Worm (Caenorhabditis elegans) whole organism, dauer: ENCODE measurements around the gene rnf-5.

ENCODE experiments used
- unc-62 ChIP-seq: sonication (generic microtip); optimal IDR thresholded peaks from 2 replicates; lab custom pipeline; 2017; ENCODE audit warnings: missing biosample characterization, missing genetic modification reagents, missing genetic modification characterization

Gene rnf-5

DNA sequence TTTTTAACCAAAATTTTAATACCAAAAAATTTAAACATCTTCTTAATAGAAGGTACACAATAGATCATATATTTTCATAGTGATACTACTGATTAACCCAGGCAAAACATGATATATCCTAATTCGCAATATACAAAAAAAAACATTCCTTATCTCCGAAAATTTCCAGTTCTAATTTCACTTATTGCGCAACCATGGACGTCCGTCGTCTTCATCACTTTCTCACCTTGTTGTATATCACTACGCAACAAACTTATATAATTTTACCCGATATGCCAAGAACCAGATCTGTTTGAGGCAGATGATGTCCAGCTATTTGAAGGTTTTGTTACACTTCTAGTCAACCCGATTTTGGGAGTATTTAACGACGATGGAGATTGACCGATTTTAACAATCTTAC lies 21.2 kb upstream of the rnf-5 start, which contains the start of gene R74.2:
R74.2 (plus strand) TSS at position 316 of the 400 bp plus-strand sequence.
- no peak for TF ChIP-seq unc-62 (GFP tag; lab: Kevin White, UChicago)

- no peak for TF ChIP-seq unc-62 (GFP tag; lab: Kevin White, UChicago)
Measured at ce11 chrIII:4186751-4187309, 20.2 kb upstream of the rnf-5 start, which contains the start of gene lars-1. Gene lars-1 (minus strand): TSS chrIII:4186801.

- TF ChIP-seq unc-62 (GFP tag; lab: Kevin White, UChicago): no peak
Measured at ce11 chrIII:4181338-4181737, 14.7 kb upstream of the rnf-5 start, which contains the start of gene C16C10.1. Gene C16C10.1 (minus strand): TSS chrIII:4181438.

DNA sequence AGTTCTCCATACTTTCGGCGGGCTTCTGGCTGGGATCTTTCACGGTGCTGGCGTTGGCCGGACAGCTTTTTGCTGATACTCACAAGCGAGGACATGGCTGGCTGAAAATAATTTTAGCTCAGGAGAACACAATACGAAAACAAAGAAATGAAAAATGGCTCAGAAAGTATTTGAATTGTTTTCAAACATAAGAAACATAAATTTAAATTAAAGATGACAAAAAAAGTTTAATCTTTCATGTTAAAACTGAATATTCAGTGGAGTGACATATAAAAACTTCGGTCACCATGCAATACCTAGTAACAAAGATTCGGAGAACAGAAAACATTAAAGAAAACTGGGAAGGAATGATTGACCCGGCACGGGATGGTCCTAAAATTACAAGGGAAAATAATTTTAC lies 11.9 kb upstream of the rnf-5 start, which contains the start of gene C16C10.2:
C16C10.2 (minus strand) TSS at position 101 of the 400 bp plus-strand sequence.
- no peak for TF ChIP-seq unc-62 (GFP tag; lab: Kevin White, UChicago)

DNA sequence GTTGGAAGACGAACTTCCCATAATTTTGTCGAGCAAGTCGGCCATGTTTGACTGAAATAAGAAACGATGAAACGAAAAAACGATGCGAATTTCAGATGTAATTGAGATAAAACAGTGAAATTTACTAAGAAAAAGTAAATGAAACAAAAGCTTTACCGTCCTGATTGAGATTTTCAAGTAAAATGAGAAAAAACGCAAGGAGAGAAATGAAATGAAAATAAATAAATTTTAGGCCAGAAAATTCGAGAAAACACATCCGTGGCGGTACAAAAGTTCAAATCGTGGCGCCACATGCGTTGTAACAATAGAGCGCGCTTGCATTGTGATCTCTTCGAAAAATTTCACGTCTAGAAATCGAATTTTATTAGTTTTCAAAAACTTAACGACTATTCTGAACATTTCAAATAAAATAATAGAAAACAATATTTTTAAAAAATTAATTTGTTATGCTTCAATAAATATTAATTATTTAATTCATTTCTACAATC lies 9.5 kb upstream of the rnf-5 start, which contains the start of the genes hrde-1 and C16C10.13:
hrde-1 (minus strand) TSS at position 51 of the 488 bp plus-strand sequence.
C16C10.13 (plus strand) TSS at position 332 of the 488 bp plus-strand sequence.
- TF ChIP-seq unc-62 (GFP tag; lab: Kevin White, UChicago): no peak

DNA sequence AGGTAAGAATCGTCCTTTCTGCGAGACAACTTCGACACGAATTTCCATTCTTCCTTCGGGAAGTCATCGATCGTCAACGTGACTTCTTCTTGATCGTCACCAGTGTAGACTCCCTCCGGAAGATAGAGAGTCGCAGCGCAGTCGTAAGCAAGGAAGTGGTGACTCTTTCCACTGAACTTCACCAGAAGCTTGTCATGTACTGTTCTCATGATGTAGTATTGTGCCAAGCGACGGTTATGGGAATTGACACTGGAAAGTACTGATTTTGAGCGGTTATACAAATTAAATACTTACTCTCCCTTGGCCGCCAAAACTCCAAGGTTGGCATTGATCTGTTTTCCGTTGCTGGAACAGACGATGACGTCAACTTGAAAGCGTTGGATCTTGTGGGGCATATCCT lies 8.8 kb upstream of the rnf-5 start:
- no peak for TF ChIP-seq unc-62 (GFP tag; lab: Kevin White, UChicago)

DNA sequence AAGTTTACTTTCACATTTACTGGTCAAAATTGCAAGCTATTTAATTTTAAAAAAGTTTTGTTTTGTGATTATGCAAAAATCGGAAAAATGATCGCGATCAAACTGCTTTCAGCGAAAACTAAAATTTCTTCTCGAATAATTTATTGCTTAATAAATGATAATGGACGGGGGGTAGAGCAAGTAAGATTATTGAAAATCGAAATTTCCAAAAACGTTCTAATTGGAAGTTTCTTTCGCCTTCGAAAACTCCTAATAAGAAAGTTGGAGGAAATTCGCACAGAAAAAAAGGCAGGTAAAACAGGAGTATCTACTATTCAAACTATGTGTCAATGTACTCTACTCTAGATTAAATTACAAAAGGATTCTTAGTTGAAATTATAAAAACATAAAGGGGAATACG lies 5.6 kb upstream of the rnf-5 start:
- no peak for TF ChIP-seq unc-62 (GFP tag; lab: Kevin White, UChicago)

ce11 chrIII:4170903-4171377 lies 4.3 kb upstream of the rnf-5 start, which contains the start of the genes rnf-121 and C16C10.4:
Gene rnf-121 (minus strand): TSS chrIII:4170953.
Gene C16C10.4 (plus strand): TSS chrIII:4171336.
- no peak for TF ChIP-seq unc-62 (GFP tag; lab: Kevin White, UChicago)

- TF ChIP-seq unc-62 (GFP tag; lab: Kevin White, UChicago): no peak
Measured at ce11 chrIII:4168665-4169064, 2.0 kb upstream of the rnf-5 start, which contains the start of gene ccdc-55. Gene ccdc-55 (minus strand): TSS chrIII:4168765.

ce11 chrIII:4164071-4164470 lies 2.6 kb downstream of the rnf-5 start, which contains the start of gene C16C10.8:
Gene C16C10.8 (minus strand): TSS chrIII:4164171.
- TF ChIP-seq unc-62 (GFP tag; lab: Kevin White, UChicago): no peak

- no peak for TF ChIP-seq unc-62 (GFP tag; lab: Kevin White, UChicago)
Measured at ce11 chrIII:4160937-4161336, 5.7 kb downstream of the rnf-5 start, which contains the start of gene C01G12.16. Gene C01G12.16 (plus strand): TSS chrIII:4161237.

- no peak for TF ChIP-seq unc-62 (GFP tag; lab: Kevin White, UChicago)
Measured at ce11 chrIII:4157298-4157697, 9.3 kb downstream of the rnf-5 start, which contains the start of gene C16C10.9. Gene C16C10.9 (minus strand): TSS chrIII:4157398.

DNA sequence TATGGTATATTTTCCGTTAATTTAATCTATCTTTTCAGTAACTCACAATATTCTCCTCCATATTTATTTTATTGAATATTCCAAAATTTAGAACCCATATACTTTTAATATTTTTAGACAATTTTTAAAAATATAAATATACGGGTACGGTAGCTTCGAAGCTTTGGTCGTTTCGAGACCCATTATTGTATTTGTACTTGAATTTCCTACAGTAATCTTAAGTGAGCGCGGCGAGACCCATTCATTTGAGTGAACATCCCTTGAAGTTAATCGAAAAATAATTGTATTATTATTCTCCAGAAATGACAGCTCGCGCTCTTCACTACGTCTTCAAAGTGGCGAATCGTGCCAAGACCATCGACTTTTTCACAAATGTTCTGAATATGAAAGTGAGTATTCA lies 13.3 kb downstream of the rnf-5 start, which contains the start of gene glod-4:
glod-4 (plus strand) TSS at position 301 of the 400 bp plus-strand sequence.
- no peak for TF ChIP-seq unc-62 (GFP tag; lab: Kevin White, UChicago)

DNA sequence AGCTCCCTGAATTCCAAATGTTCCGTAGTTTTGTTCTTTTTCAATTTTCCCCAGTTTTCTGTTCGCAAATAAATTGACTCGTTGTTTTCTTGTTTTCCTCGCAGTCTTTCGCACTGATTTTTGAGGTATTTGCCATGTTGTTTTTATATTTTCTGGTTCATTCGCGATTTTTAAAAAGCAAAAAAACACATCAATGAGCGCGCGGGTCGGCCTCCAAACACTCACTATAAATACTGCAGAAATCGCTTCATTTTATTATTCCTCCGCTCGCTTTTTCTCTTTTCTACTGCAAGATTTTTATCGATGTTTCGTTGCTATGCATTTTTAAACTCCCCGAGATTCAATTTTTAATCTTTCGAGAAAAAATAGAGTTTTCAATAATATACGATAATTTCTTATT lies 13.8 kb downstream of the rnf-5 start:
- TF ChIP-seq unc-62 (GFP tag; lab: Kevin White, UChicago): no peak

- TF ChIP-seq unc-62 (GFP tag; lab: Kevin White, UChicago): no peak
Measured at ce11 chrIII:4152309-4152708, 14.3 kb downstream of the rnf-5 start.

ce11 chrIII:4151548-4152104 lies 15.0 kb downstream of the rnf-5 start, which contains the start of the genes wht-3 and har-1:
Gene wht-3 (minus strand): TSS chrIII:4151598.
Gene har-1 (plus strand): TSS chrIII:4152054.
- TF ChIP-seq unc-62 (GFP tag; lab: Kevin White, UChicago): no peak
